Worm (Caenorhabditis elegans) whole organism, mixed stage, embryonic: ENCODE measurements around the gene F23B12.4.

ENCODE experiments used
- bed-3 ChIP-seq: fragments of 200-800 bp; sonication (Bioruptor generic); optimal IDR thresholded peaks from 3 replicates; lab custom pipeline; 2018; ENCODE audit warnings: mild to moderate bottlenecking, missing genetic modification characterization, moderate library complexity, missing compliant biosample characterization
- blmp-1 ChIP-seq: fragments of 150-350 bp; optimal IDR thresholded peaks from 2 replicates; lab custom pipeline; 2014; ENCODE audit warnings: missing biosample characterization, missing genetic modification characterization
- ceh-39 ChIP-seq: fragments of 150-350 bp; optimal IDR thresholded peaks from 2 replicates; lab custom pipeline; 2014; ENCODE audit warnings: missing biosample characterization, missing genetic modification characterization
- ceh-43 ChIP-seq: fragments of 200-800 bp; sonication (Bioruptor generic); optimal IDR thresholded peaks from 2 replicates; lab custom pipeline; 2018; ENCODE audit warnings: mild to moderate bottlenecking, missing genetic modification characterization, moderate library complexity, missing compliant biosample characterization
- ceh-83 ChIP-seq: fragments of 200-800 bp; sonication (Bioruptor generic); optimal IDR thresholded peaks from 2 replicates; lab custom pipeline; 2018; ENCODE audit warnings: mild to moderate bottlenecking, missing genetic modification characterization, missing compliant biosample characterization
- ces-1 ChIP-seq: fragments of 150-350 bp; optimal IDR thresholded peaks from 2 replicates; lab custom pipeline; 2014; ENCODE audit warnings: missing biosample characterization, missing genetic modification reagents, missing genetic modification characterization
- cnd-1 ChIP-seq: fragments of 200-800 bp; sonication (Bioruptor generic); optimal IDR thresholded peaks from 2 replicates; lab custom pipeline; 2018; ENCODE audit warnings: mild to moderate bottlenecking, missing genetic modification characterization, missing compliant biosample characterization
- elt-1 ChIP-seq: sonication (generic microtip); optimal IDR thresholded peaks from 2 replicates; lab custom pipeline; 2017; ENCODE audit warnings: missing genetic modification characterization, mild to moderate bottlenecking, missing compliant biosample characterization, antibody characterized with exemption, moderate library complexity, borderline replicate concordance; ENCODE audit not compliant: insufficient read depth
- flh-1 ChIP-seq: fragments of 200-800 bp; sonication (Bioruptor generic); optimal IDR thresholded peaks from 2 replicates; lab custom pipeline; 2018; ENCODE audit warnings: mild to moderate bottlenecking, missing genetic modification characterization, moderate library complexity, missing compliant biosample characterization
- ham-2 ChIP-seq: fragments of 200-800 bp; sonication (Bioruptor generic); optimal IDR thresholded peaks from 2 replicates; lab custom pipeline; 2018; ENCODE audit warnings: mild to moderate bottlenecking, missing genetic modification characterization, missing compliant biosample characterization
- hlh-1 ChIP-seq: fragments of 150-350 bp; optimal IDR thresholded peaks from 2 replicates; lab custom pipeline; 2014; ENCODE audit warnings: missing biosample characterization, missing genetic modification reagents, missing genetic modification characterization
- lin-13 ChIP-seq: fragments of 150-350 bp; optimal IDR thresholded peaks from 2 replicates; lab custom pipeline; 2014; ENCODE audit warnings: missing biosample characterization, missing genetic modification characterization
- lsy-2 ChIP-seq: fragments of 150-350 bp; optimal IDR thresholded peaks from 2 replicates; lab custom pipeline; 2014; ENCODE audit warnings: missing biosample characterization, missing genetic modification characterization
- mab-5 ChIP-seq: fragments of 150-350 bp; optimal IDR thresholded peaks from 2 replicates; lab custom pipeline; 2014; ENCODE audit warnings: missing biosample characterization, missing genetic modification characterization
- mep-1 ChIP-seq: fragments of 150-350 bp; optimal IDR thresholded peaks from 2 replicates; lab custom pipeline; 2017; ENCODE audit warnings: missing biosample characterization, missing genetic modification reagents, missing genetic modification characterization, inconsistent platforms
- nhr-12 ChIP-seq: fragments of 150-350 bp; optimal IDR thresholded peaks from 2 replicates; lab custom pipeline; 2014; ENCODE audit warnings: missing biosample characterization, missing genetic modification characterization
- nhr-2 ChIP-seq: fragments of 150-350 bp; optimal IDR thresholded peaks from 2 replicates; lab custom pipeline; 2014; ENCODE audit warnings: missing biosample characterization, missing genetic modification characterization
- nhr-76 ChIP-seq: sonication (generic microtip); optimal IDR thresholded peaks from 2 replicates; lab custom pipeline; 2017; ENCODE audit warnings: missing biosample characterization, missing genetic modification characterization
- pha-4 ChIP-seq: fragments of 150-350 bp; optimal IDR thresholded peaks from 2 replicates; lab custom pipeline; 2018; ENCODE audit warnings: missing biosample characterization, missing genetic modification reagents, missing genetic modification characterization
- sem-2 ChIP-seq: fragments of 200-800 bp; sonication (Bioruptor generic); optimal IDR thresholded peaks from 2 replicates; lab custom pipeline; 2018; ENCODE audit warnings: mild to moderate bottlenecking, missing genetic modification characterization, missing compliant biosample characterization
- sptf-1 ChIP-seq: sonication (generic microtip); optimal IDR thresholded peaks from 2 replicates; lab custom pipeline; 2017; ENCODE audit warnings: mild to moderate bottlenecking, missing genetic modification characterization, moderate library complexity, missing compliant biosample characterization
- tbx-8 ChIP-seq: fragments of 200-800 bp; sonication (Bioruptor generic); optimal IDR thresholded peaks from 2 replicates; lab custom pipeline; 2018; ENCODE audit warnings: mild to moderate bottlenecking, missing genetic modification characterization, moderate library complexity, missing compliant biosample characterization
- unc-120 ChIP-seq: sonication (generic microtip); optimal IDR thresholded peaks from 2 replicates; lab custom pipeline; 2017; ENCODE audit warnings: missing genetic modification characterization, missing compliant biosample characterization; ENCODE audit not compliant: poor library complexity, severe bottlenecking
- unc-39 ChIP-seq: fragments of 150-350 bp; optimal IDR thresholded peaks from 2 replicates; lab custom pipeline; 2014; ENCODE audit warnings: missing biosample characterization, missing genetic modification characterization
- unc-62 ChIP-seq: fragments of 150-350 bp; optimal IDR thresholded peaks from 2 replicates; lab custom pipeline; 2014; ENCODE audit warnings: missing biosample characterization, missing genetic modification reagents, missing genetic modification characterization
- ztf-11 ChIP-seq: fragments of 150-350 bp; optimal IDR thresholded peaks from 2 replicates; lab custom pipeline; 2014; ENCODE audit warnings: missing biosample characterization, missing genetic modification characterization

F23B12.4 gene

ce11 chrV:14443471-14444015, 2.6 kb downstream of the F23B12.4 start:
- TF ChIP-seq cnd-1: peak; percentile 16

ce11 chrV:14446453-14446852, 5.5 kb downstream of the F23B12.4 start:
- TF ChIP-seq mep-1: no peak
- no peak for TF ChIP-seq unc-62 (GFP tag; lab: Kevin White, UChicago)
- TF ChIP-seq ces-1: no peak
- TF ChIP-seq pha-4 (tag; lab: Kevin White, UChicago): no peak
- no peak for TF ChIP-seq hlh-1 (tag; lab: Kevin White, UChicago)
- no peak for TF ChIP-seq flh-1 (GFP tag; lab: Kevin White, UChicago)

ce11 chrV:14447240-14447763, 6.4 kb downstream of the F23B12.4 start, which contains the start of the genes dlat-1 and fntb-1:
TSS of gene dlat-1 (minus strand) at chrV:14447290.
TSS of gene fntb-1 (plus strand) at chrV:14447651.
- TF ChIP-seq lsy-2 (tag; lab: Kevin White, UChicago): no peak
- TF ChIP-seq ces-1: no peak
- TF ChIP-seq unc-120 (tag; lab: Kevin White, UChicago): no peak
- no peak for TF ChIP-seq nhr-2 (tag; lab: Kevin White, UChicago)
- no peak for TF ChIP-seq elt-1 (tag; lab: Kevin White, UChicago)
- TF ChIP-seq lin-13 (tag; lab: Kevin White, UChicago): no peak
- no peak for TF ChIP-seq ztf-11 (tag; lab: Kevin White, UChicago)
- no peak for TF ChIP-seq tbx-8 (GFP tag; lab: Kevin White, UChicago)
- TF ChIP-seq ceh-83 (GFP tag; lab: Kevin White, UChicago): no peak
- TF ChIP-seq bed-3 (GFP tag; lab: Kevin White, UChicago): no peak
- no peak for TF ChIP-seq nhr-76 (tag; lab: Kevin White, UChicago)
- TF ChIP-seq blmp-1 (tag; lab: Kevin White, UChicago): no peak
- TF ChIP-seq sem-2 (GFP tag; lab: Kevin White, UChicago): no peak
- no peak for TF ChIP-seq cnd-1
- no peak for TF ChIP-seq mab-5 (tag; lab: Kevin White, UChicago)
- TF ChIP-seq unc-39 (tag; lab: Kevin White, UChicago): no peak

- no peak for TF ChIP-seq ztf-11 (tag; lab: Kevin White, UChicago)
- TF ChIP-seq lin-13 (tag; lab: Kevin White, UChicago): no peak
- TF ChIP-seq ceh-39 (tag; lab: Kevin White, UChicago): no peak
- TF ChIP-seq sptf-1: no peak
- no peak for TF ChIP-seq nhr-12 (tag; lab: Kevin White, UChicago)
- TF ChIP-seq bed-3 (GFP tag; lab: Kevin White, UChicago): no peak
- no peak for TF ChIP-seq tbx-8 (GFP tag; lab: Kevin White, UChicago)
- no peak for TF ChIP-seq ceh-43
- TF ChIP-seq ces-1: no peak
- TF ChIP-seq mep-1: no peak
- TF ChIP-seq cnd-1: no peak
- TF ChIP-seq pha-4 (tag; lab: Kevin White, UChicago): no peak
- TF ChIP-seq ceh-83 (GFP tag; lab: Kevin White, UChicago): no peak
- no peak for TF ChIP-seq blmp-1 (tag; lab: Kevin White, UChicago)
- TF ChIP-seq unc-39 (tag; lab: Kevin White, UChicago): no peak
- TF ChIP-seq ham-2 (GFP tag; lab: Kevin White, UChicago): no peak
- no peak for TF ChIP-seq unc-62 (GFP tag; lab: Kevin White, UChicago)
- TF ChIP-seq nhr-76 (tag; lab: Kevin White, UChicago): no peak
Observed at ce11 chrV:14448669-14449068, 7.7 kb downstream of the F23B12.4 start.

- TF ChIP-seq ceh-43: no peak
- TF ChIP-seq sem-2 (GFP tag; lab: Kevin White, UChicago): no peak
- TF ChIP-seq, all 35 proteins: peak for 0
Observed at ce11 chrV:14449397-14449796, 8.5 kb downstream of the F23B12.4 start, which contains the start of gene F23B12.7. TSS of gene F23B12.7 (plus strand) at chrV:14449697.

- no peak for TF ChIP-seq nhr-12 (tag; lab: Kevin White, UChicago)
- TF ChIP-seq lin-13 (tag; lab: Kevin White, UChicago): peak; percentile 35
- TF ChIP-seq, all 35 proteins: peak for 1
Observed at ce11 chrV:14456626-14457025, 15.7 kb downstream of the F23B12.4 start, which contains the start of gene bmk-1. TSS of gene bmk-1 (minus strand) at chrV:14456984.
